Worm (Caenorhabditis elegans) whole organism, L4/young adult: ENCODE measurements around the gene ddx-15.

ENCODE experiments used
- W03F9.2 ChIP-seq: fragments of 150-350 bp; optimal IDR thresholded peaks from 2 replicates; lab custom pipeline; 2014; ENCODE audit warnings: missing biosample characterization, missing genetic modification characterization
- dao-5 ChIP-seq: sonication (generic microtip); optimal IDR thresholded peaks from 2 replicates; lab custom pipeline; 2016; ENCODE audit warnings: missing genotype, missing genetic modification characterization, moderate library complexity, missing compliant biosample characterization
- him-1 ChIP-seq: sonication (generic microtip); optimal IDR thresholded peaks from 2 replicates; lab custom pipeline; 2016; ENCODE audit warnings: missing genotype, missing genetic modification reagents, missing genetic modification characterization, missing compliant biosample characterization

ddx-15 gene

DNA sequence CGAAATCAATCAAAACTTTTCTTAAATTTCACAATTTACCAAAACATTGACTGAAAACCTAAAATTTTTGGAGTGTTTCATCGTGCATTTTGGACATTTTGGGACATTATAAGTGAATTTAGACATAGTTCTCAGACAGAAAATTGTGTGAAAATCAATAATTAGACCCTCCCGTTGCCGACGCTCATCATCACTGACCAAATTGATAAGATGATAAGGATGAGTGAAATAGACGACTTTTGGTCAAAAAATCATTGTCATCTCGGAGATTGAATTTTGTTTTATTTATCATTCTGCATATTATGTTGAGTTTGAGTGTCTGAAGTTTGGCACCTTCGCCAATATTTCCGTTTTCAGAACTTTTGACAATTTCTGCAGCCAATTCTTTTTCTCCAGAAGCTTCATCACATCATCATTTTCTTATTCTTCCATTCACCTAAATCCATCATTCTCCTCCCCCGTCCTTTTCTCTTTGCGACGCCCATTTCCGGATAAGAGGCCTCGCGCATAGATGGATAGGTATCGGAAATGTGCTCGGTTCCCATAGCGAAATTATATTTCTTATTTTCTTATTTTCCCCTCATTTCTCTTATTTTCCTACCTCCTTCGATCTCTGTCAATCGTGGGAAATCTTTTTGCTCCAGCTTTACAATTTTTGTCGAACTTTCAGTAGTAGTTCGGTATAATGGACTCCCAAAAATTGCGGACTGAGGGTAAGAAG is 20.2 kb upstream of the ddx-15 start, which contains the start of gene bas-1:
Gene bas-1, plus strand, starts transcription at position 671 of the 721 bp plus-strand sequence.
- TF ChIP-seq dao-5, result no peak
- no peak for TF ChIP-seq him-1

DNA sequence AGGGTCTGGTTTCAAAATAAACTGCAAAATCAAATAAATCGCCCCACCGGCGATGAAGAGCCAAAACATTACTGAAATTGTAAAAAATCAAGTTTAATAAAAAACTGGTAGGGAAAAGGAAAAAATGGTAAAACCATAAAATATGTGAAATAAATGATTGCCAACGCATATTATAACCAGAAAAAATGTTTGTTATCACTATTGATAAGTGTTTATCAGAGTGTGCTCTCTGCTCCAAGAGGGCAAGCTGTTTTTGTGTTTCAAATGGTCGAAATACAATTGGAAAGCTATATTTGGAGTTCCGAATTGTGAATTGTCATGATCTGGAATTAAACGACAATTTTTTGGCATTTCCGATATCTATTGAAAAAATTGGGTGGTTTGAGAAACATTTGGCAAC is 18.8 kb upstream of the ddx-15 start, which contains the start of gene C05D2.8:
Gene C05D2.8, minus strand, starts transcription at position 71 of the 400 bp plus-strand sequence.
- no peak for TF ChIP-seq dao-5
- no peak for TF ChIP-seq W03F9.2 (tag; lab: Kevin White, UChicago)
- TF ChIP-seq him-1, result no peak

DNA sequence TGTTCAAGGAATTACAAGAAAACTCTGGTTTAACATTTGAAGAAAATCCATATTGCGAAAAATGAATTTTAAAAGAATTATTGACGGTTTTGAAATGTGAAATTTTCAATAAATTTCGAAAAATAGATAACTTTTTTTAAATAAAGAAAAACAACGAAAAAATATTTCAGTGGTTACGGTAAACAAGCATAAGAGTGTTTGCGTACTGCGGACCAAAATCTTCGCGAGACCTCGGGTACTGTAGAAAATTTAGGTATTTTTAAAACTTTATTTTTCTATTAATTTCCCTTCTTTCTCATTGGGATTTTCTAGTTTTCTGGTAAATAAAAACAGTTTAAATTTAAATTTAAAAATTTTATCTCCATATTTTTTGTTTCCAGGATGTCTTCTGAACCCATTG is 12.6 kb upstream of the ddx-15 start, which contains the start of gene xnd-1:
Gene xnd-1, plus strand, starts transcription at position 381 of the 400 bp plus-strand sequence.
- TF ChIP-seq dao-5 (no peak), him-1 (no peak), W03F9.2 (tag; lab: Kevin White, UChicago) (peak; percentile 49)

DNA sequence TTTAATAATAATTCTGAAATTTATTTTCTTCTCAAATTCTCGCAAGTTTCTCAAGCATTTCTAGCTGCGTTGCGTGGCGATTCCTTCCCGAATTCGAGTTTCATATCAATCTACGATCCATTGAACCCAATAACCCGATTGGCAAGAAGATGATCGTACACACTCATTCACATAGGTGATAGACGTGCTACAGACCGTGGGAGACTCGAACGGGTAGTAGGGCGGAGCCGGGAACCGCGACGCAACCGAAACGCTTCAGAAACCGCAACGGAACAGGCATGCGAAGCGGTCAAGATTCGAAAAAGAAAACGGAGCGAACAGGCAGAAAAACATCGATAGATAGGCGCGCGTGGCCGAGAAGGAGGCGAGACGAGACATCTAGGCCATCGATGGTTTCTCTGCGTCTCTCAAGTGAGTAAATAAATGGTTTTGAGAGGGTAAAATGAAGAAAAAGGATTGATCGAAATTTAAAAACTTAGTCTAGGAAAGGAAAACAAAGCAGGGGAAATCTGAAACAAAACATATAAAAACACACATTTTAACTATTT is 12.0 kb upstream of the ddx-15 start, which contains the start of gene madf-11:
Gene madf-11, minus strand, starts transcription at position 51 of the 548 bp plus-strand sequence.
- no peak for TF ChIP-seq dao-5
- no peak for TF ChIP-seq W03F9.2 (tag; lab: Kevin White, UChicago)
- TF ChIP-seq him-1, result no peak

DNA sequence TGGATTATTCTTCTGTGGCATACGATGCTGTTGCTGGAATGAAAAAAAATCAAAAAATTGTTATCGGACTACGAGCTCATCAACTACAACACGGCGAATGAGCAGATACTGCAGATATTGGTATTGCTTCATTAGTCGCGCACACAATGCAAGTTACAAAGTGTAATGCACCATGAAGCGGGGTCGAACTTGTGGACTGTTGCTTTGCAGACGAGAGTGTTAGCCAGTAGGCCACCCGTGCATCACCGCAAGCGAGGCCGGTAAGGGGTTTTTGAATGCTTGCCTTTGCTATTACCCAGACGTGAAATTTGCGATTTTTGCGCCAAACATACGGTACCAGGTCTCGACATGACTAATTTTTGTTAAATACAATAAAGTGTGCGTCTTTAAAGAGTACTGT is 10.5 kb upstream of the ddx-15 start:
- no peak for TF ChIP-seq him-1
- TF ChIP-seq W03F9.2 (tag; lab: Kevin White, UChicago), result peak; percentile 25
- TF ChIP-seq dao-5, result peak; percentile 67

DNA sequence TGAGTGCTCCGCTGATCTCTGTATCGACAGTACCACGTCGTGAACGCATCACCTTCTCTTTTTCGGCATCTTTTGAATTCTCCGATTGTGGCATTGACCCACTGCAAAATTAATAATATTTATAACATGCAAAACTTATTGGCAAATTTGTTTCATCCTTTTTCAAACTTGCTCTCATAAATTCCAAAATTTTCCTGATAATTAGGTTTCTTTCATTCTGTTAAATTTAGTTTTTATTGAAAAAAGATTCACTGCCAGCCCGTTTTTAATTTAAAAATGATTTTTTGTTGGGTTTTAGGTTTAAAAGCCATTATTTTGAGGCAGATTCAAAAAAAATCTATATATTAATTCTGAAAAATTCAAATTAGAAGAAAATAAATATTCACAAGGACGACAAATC is 8.4 kb upstream of the ddx-15 start, which contains the start of gene wdr-37:
Gene wdr-37, minus strand, starts transcription at position 101 of the 400 bp plus-strand sequence.
- TF ChIP-seq W03F9.2 (tag; lab: Kevin White, UChicago), result no peak
- TF ChIP-seq him-1, result no peak
- no peak for TF ChIP-seq dao-5

DNA sequence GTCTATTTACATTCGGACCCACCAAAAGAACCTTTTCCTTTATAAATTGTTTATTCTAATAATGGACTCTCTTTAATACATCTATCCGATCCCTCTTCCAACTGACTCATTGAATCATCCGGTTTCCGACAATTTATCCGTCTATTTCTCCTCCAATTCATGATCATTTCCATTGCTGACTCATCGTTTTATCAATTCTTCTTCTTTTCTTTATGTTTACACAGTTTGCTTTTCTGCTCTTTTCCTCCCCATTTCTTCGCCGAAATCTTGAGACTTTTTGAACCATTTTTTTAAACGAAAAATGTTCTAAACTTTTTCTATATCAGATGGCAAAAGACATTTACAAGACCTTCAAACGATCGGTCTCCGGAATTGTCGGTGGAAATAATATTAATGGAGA is 3.9 kb upstream of the ddx-15 start, which contains the start of gene ced-6:
Gene ced-6, plus strand, starts transcription at position 327 of the 400 bp plus-strand sequence.
- TF ChIP-seq him-1, result no peak
- TF ChIP-seq dao-5, result no peak
- no peak for TF ChIP-seq W03F9.2 (tag; lab: Kevin White, UChicago)

DNA sequence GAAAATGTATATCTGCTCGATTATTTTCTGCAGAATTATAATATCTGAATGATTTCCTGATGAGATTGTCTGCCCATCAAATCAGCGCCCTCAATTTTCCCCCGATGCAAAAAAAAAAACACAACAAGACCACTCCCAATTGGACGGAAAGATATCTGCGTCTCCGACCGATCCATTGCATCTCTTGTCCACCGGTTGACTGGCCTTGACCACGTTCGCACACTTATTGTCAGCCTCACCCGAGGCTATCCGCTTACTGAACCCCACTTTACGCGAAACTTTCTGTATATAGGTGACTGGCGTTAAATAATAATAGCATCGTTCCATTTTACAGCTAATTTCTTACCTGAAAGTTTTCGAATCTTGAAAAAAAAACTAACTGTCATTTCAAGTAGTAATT is 2.8 kb upstream of the ddx-15 start:
- TF ChIP-seq W03F9.2 (tag; lab: Kevin White, UChicago) (no peak), dao-5 (no peak), him-1 (no peak)

DNA sequence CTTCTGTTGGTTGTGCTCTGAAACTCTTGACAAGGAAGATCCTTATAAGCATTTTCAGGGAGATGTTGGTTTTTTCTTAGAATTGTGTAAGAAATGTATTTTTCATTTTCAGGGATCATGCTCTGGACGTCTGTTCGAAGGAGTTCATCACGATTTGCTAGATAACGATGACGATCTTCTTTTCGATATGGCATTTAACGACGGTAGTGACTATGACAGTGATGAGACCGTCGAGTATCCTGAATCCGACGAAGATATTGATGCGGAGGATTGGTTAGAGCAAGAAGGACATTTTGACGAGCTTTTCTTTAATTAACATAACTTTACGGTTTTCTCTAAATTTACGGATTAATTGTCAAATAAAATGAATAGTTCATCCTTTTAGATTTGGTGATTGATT is 2.8 kb downstream of the ddx-15 start:
- no peak for TF ChIP-seq W03F9.2 (tag; lab: Kevin White, UChicago)
- no peak for TF ChIP-seq him-1
- TF ChIP-seq dao-5, result no peak

DNA sequence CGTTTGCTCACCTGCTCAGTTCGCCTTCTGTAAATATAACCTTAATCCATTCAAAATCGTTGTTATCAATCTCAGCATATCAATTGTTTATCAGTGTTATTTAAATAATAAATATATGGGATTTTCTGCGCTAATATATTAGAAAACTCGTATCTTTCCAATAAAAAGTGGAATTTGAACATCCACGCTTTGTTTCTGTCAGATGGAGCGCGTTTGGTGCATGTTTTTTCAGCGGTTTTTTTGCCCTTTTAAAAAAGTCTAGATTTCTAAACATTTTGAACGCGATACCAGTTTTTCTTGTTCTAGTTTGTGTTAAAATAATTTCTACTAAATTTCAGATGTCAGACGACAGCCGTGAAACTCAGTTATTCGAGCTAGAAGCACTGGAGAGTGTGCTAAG is 4.6 kb downstream of the ddx-15 start, which contains the start of gene F56D2.2:
Gene F56D2.2, plus strand, starts transcription at position 339 of the 400 bp plus-strand sequence.
- TF ChIP-seq him-1, result no peak
- TF ChIP-seq W03F9.2 (tag; lab: Kevin White, UChicago), result no peak
- no peak for TF ChIP-seq dao-5

DNA sequence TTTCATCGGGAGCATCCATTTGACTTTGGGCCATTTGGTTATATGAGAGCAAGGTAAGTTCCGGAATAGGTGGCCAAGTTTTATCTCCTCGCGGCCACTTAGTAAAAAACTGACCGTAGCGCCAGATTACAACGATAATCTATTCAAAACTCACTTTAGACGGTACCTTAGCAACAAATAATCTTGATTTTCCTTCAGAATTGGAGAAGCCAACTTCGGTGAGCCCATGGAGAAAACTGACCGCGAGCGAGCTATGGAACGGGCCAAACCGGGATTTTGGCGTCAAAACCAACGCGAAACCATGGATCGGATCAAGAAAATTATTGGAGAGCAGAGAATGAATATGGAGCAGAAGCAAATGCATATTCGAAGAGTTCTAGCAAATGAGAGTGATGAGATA is 5.8 kb downstream of the ddx-15 start:
- TF ChIP-seq W03F9.2 (tag; lab: Kevin White, UChicago), result no peak
- TF ChIP-seq him-1, result no peak
- TF ChIP-seq dao-5, result no peak

DNA sequence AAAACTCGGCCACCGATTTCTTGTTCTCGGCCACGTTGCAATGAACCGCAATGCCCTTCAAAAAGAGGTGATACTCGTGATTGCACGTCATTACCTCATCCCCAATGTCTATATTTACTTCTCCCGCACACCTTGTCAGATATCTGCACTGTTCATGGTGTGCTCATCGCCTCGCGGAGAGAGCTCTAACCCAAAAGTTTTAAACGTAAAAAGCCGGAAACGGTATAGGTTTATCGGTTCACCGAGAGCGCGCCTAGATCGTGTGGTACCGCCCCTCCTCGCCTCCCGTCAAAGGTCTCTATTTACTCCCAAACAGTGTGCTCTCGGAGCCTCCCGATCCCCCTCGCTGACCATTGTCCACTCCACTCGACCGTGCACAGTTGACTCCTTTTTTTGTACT is 6.9 kb downstream of the ddx-15 start, which contains the start of gene F56D2.3:
Gene F56D2.3, plus strand, starts transcription at position 301 of the 400 bp plus-strand sequence.
- TF ChIP-seq dao-5 (no peak), him-1 (no peak), W03F9.2 (tag; lab: Kevin White, UChicago) (no peak)

DNA sequence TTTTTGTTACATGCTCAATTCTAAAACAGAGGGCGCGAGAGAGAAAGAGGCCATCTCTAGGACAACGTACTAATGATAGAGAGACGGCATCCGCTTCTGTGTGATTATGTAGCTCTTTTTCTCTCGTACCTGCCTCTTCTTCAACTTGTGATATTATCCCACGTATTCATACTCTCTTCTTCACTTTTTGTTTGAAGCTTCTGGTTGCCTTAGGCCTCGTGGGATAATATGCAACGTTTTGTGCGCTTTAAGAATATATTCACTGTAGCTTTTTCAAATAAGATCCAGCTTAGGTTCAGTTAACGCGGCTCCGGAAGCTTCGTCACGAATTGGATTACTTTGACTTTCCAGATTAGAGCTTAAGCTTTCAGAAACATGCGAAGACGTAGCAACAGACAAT is 8.8 kb downstream of the ddx-15 start, which contains the start of the genes F56D2.8 and uev-2:
Gene F56D2.8, minus strand, starts transcription at position 101 of the 400 bp plus-strand sequence.
Gene uev-2, plus strand, starts transcription at position 360 of the 400 bp plus-strand sequence.
- TF ChIP-seq W03F9.2 (tag; lab: Kevin White, UChicago), result no peak
- no peak for TF ChIP-seq him-1
- no peak for TF ChIP-seq dao-5

DNA sequence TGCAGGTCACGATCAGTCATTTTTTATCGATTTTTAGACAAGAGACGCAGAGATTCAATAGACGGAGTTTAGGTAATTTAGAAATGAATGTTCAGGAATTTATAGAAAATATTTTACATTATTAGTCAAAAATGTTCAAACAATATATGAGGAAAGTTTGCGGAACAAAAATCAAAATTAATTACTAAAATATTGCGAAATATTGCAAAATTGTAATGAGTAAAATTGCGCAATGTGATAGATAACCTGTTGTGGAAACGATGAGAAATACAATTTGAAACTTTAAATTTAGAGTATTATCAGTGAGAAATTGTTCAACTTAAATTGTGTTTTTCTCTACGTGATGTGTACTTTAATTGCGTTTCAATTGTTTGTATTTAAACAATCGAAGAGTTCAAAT is 10.5 kb downstream of the ddx-15 start, which contains the start of gene F56D2.5:
Gene F56D2.5, minus strand, starts transcription at position 371 of the 400 bp plus-strand sequence.
- no peak for TF ChIP-seq dao-5
- TF ChIP-seq W03F9.2 (tag; lab: Kevin White, UChicago), result no peak
- no peak for TF ChIP-seq him-1

DNA sequence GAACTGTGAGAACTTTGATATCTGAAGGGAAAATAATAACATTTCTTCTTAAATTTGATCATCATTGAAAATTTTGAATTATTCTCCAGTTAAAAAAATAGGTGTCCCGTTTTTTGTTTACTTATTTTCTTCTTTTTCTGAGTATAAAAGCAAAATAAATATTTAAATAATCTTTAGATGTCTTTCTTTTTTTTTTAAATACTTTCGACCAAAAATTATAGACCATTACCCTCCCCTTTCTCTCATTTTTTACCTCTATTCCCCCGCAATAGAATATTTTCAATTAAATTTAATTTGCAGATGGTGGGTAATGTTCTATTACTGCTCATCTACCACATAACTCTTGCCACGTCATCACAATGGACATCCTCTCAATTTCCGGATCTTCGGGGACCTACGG is 17.8 kb downstream of the ddx-15 start, which contains the start of gene molo-1:
Gene molo-1, plus strand, starts transcription at position 301 of the 400 bp plus-strand sequence.
- TF ChIP-seq W03F9.2 (tag; lab: Kevin White, UChicago) (no peak), him-1 (no peak), dao-5 (no peak)
